Fruit fly (Drosophila melanogaster): ENCODE measurements around the gene CG3306.

DNA sequence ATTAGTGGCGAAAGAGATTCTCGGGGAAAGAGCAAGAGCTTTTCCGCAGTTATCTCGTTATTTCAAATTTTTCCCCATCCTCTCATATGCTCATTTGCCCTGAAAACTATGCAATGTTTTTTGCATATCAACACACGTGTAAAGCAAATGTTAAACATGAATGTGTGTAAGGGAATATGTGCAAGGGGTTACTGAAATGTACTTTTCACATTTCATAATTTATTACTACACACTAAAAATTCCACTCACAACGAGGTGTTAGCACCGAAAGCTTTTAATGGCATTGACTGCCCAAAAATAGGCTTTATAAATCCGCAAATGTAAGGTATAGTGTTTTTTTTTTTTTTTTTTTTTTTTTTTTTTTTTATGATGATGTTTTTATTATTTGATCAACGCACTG lies 29.7 kb upstream of the CG3306 start:
- TF ChIP-seq CG8478 (optimal IDR thresholded peaks at IDR 0.05) (no peak), pan (optimal IDR thresholded peaks at IDR 0.05) (no peak), EcR (GFP tag; optimal IDR thresholded peaks at IDR 0.05) (no peak), psq (optimal IDR thresholded peaks at IDR 0.05) (no peak)

Data from whole organism.